Worm (Caenorhabditis elegans) whole organism, L1 larva: ENCODE measurements around the gene clec-242.

Source experiments
- F16B12.6 ChIP-seq: fragments of 150-350 bp; optimal IDR thresholded peaks from 2 replicates; lab custom pipeline; 2014; ENCODE audit warnings: missing biosample characterization, missing genetic modification characterization
- Y116A8C.19 ChIP-seq: sonication (generic microtip); optimal IDR thresholded peaks from 2 replicates; lab custom pipeline; 2016; ENCODE audit warnings: missing compliant biosample characterization, missing genetic modification characterization, borderline replicate concordance
- aha-1 ChIP-seq: fragments of 150-350 bp; optimal IDR thresholded peaks from 2 replicates; lab custom pipeline; 2014; ENCODE audit warnings: missing biosample characterization, missing genetic modification characterization
- ama-1 ChIP-seq: fragments of 150-350 bp; optimal IDR thresholded peaks from 2 replicates; lab custom pipeline; 2014
- ces-1 ChIP-seq: fragments of 150-350 bp; optimal IDR thresholded peaks from 2 replicates; lab custom pipeline; 2014; ENCODE audit warnings: missing biosample characterization, missing genetic modification reagents, missing genetic modification characterization
- dpl-1 ChIP-seq, 3 experiments: fragments of 150-350 bp in 2 of 3; sonication (generic microtip) in 1 of 3; optimal IDR thresholded peaks; 2 replicates each; lab custom pipeline; 2014 to 2017; ENCODE audit warnings: missing biosample characterization in 3 of 3, missing genetic modification characterization in 3 of 3, missing genetic modification reagents in 3 of 3
- dsc-1 ChIP-seq: sonication (generic microtip); optimal IDR thresholded peaks from 2 replicates; lab custom pipeline; 2016; ENCODE audit warnings: mild to moderate bottlenecking, missing genetic modification characterization, missing compliant biosample characterization
- efl-3 ChIP-seq: fragments of 200-800 bp; sonication (Bioruptor generic); optimal IDR thresholded peaks from 2 replicates; lab custom pipeline; 2018; ENCODE audit warnings: mild to moderate bottlenecking, missing genetic modification characterization, missing compliant biosample characterization
- egl-13 ChIP-seq: sonication (generic microtip); optimal IDR thresholded peaks from 2 replicates; lab custom pipeline; 2016; ENCODE audit warnings: missing genotype, missing genetic modification reagents, missing genetic modification characterization, missing compliant biosample characterization
- egl-27 ChIP-seq, 2 experiments: fragments of 150-350 bp in 1 of 2; sonication (generic microtip); optimal IDR thresholded peaks; 3 replicates each; lab custom pipeline; 2017 to 2018; ENCODE audit warnings: missing biosample characterization in 2 of 2, missing genetic modification characterization in 2 of 2, missing genetic modification reagents in 2 of 2
- elt-2 ChIP-seq: sonication (generic microtip); optimal IDR thresholded peaks from 2 replicates; lab custom pipeline; 2016; ENCODE audit warnings: missing genetic modification characterization, mild to moderate bottlenecking, inconsistent platforms, missing compliant biosample characterization, missing genetic modification reagents
- elt-3 ChIP-seq, 6 experiments: fragments of 150-350 bp in 1 of 6; sonication (generic microtip); optimal IDR thresholded peaks; 2 replicates each; lab custom pipeline; 2017 to 2018; ENCODE audit warnings: missing biosample characterization in 6 of 6, missing genetic modification characterization in 6 of 6, inconsistent platforms in 1 of 6
- fkh-8 ChIP-seq: sonication (generic microtip); optimal IDR thresholded peaks from 2 replicates; lab custom pipeline; 2016; ENCODE audit warnings: mild to moderate bottlenecking, missing genetic modification characterization, missing compliant biosample characterization
- fos-1 ChIP-seq: fragments of 150-350 bp; optimal IDR thresholded peaks from 2 replicates; lab custom pipeline; 2014; ENCODE audit warnings: missing biosample characterization, missing genetic modification characterization
- hlh-17 ChIP-seq: fragments of 200-800 bp; sonication (Bioruptor generic); optimal IDR thresholded peaks from 2 replicates; lab custom pipeline; 2018; ENCODE audit warnings: missing genetic modification characterization, mild to moderate bottlenecking, missing compliant biosample characterization, moderate library complexity, borderline replicate concordance
- isw-1 ChIP-seq: fragments of 200-800 bp; sonication (Bioruptor generic); IDR thresholded peaks from 2 replicates; pipeline ENCODE4 v1.3.6; 2022; ENCODE audit warnings: missing genetic modification characterization, missing compliant biosample characterization
- lin-13 ChIP-seq: fragments of 150-350 bp; optimal IDR thresholded peaks from 2 replicates; lab custom pipeline; 2014; ENCODE audit warnings: missing biosample characterization, missing genetic modification reagents, missing genetic modification characterization
- lin-14 ChIP-seq: fragments of 200-800 bp; sonication (Bioruptor generic); optimal IDR thresholded peaks from 2 replicates; lab custom pipeline; 2018; ENCODE audit warnings: mild to moderate bottlenecking, missing genetic modification characterization, moderate library complexity, missing compliant biosample characterization
- lin-15B ChIP-seq: fragments of 150-350 bp; sonication (generic microtip); optimal IDR thresholded peaks from 3 replicates; lab custom pipeline; 2014; ENCODE audit warnings: missing biosample characterization, missing genetic modification characterization
- lir-3 ChIP-seq: sonication (generic microtip); optimal IDR thresholded peaks from 2 replicates; lab custom pipeline; 2016; ENCODE audit warnings: mild to moderate bottlenecking, missing genetic modification characterization, moderate library complexity, missing compliant biosample characterization; ENCODE audit not compliant: poor library complexity
- lsy-2 ChIP-seq, 2 experiments: fragments of 150-350 bp; optimal IDR thresholded peaks; 2 replicates each; lab custom pipeline; 2014; ENCODE audit warnings: missing biosample characterization in 2 of 2, missing genetic modification characterization in 2 of 2
- mdl-1 ChIP-seq, 2 experiments: fragments of 150-350 bp; optimal IDR thresholded peaks; 2 replicates each; lab custom pipeline; 2014 to 2017; ENCODE audit warnings: missing biosample characterization in 2 of 2, missing genetic modification characterization in 2 of 2, inconsistent platforms in 1 of 2
- nhr-11 ChIP-seq: fragments of 150-350 bp; optimal IDR thresholded peaks from 2 replicates; lab custom pipeline; 2014; ENCODE audit warnings: missing biosample characterization, missing genetic modification characterization
- nhr-12 ChIP-seq: sonication (generic microtip); optimal IDR thresholded peaks from 2 replicates; lab custom pipeline; 2017; ENCODE audit warnings: missing biosample characterization, missing genetic modification characterization
- nhr-28 ChIP-seq: fragments of 150-350 bp; optimal IDR thresholded peaks from 2 replicates; lab custom pipeline; 2014; ENCODE audit warnings: missing biosample characterization, missing genetic modification characterization
- nhr-76 ChIP-seq: sonication (generic microtip); optimal IDR thresholded peaks from 2 replicates; lab custom pipeline; 2017; ENCODE audit warnings: missing biosample characterization, missing genetic modification characterization
- nhr-85 ChIP-seq: sonication (generic microtip); peaks from one replicate; lab custom pipeline; 2016; ENCODE audit warnings: missing genetic modification characterization, inconsistent platforms, missing compliant biosample characterization
- nhr-90 ChIP-seq: sonication (generic microtip); optimal IDR thresholded peaks from 2 replicates; lab custom pipeline; 2016; ENCODE audit warnings: mild to moderate bottlenecking, missing genetic modification characterization, missing compliant biosample characterization; ENCODE audit not compliant: poor library complexity
- rnt-1 ChIP-seq: sonication (generic microtip); optimal IDR thresholded peaks from 2 replicates; lab custom pipeline; 2016; ENCODE audit warnings: mild to moderate bottlenecking, missing genetic modification characterization, moderate library complexity, missing compliant biosample characterization
- skn-1 ChIP-seq: fragments of 150-350 bp; optimal IDR thresholded peaks from 2 replicates; lab custom pipeline; 2014; ENCODE audit warnings: missing biosample characterization, missing genetic modification characterization
- snpc-4 ChIP-seq: fragments of 150-350 bp; optimal IDR thresholded peaks from 2 replicates; lab custom pipeline; 2014; ENCODE audit warnings: missing biosample characterization, missing genetic modification characterization
- snu-23 ChIP-seq: sonication (generic microtip); optimal IDR thresholded peaks from 2 replicates; lab custom pipeline; 2016; ENCODE audit warnings: missing genetic modification characterization, missing compliant biosample characterization
- swsn-7 ChIP-seq: sonication (generic microtip); optimal IDR thresholded peaks from 2 replicates; lab custom pipeline; 2016; ENCODE audit warnings: missing genetic modification characterization, missing compliant biosample characterization
- unc-86 ChIP-seq: sonication (generic microtip); optimal IDR thresholded peaks from 2 replicates; lab custom pipeline; 2016; ENCODE audit warnings: missing genetic modification characterization, missing compliant biosample characterization
- vab-15 ChIP-seq: sonication (generic microtip); optimal IDR thresholded peaks from 2 replicates; lab custom pipeline; 2017; ENCODE audit warnings: missing genotype, mild to moderate bottlenecking, missing genetic modification characterization, missing compliant biosample characterization
- zag-1 ChIP-seq: fragments of 150-350 bp; optimal IDR thresholded peaks from 2 replicates; lab custom pipeline; 2014; ENCODE audit warnings: missing biosample characterization, missing genetic modification characterization
- zip-4 ChIP-seq: fragments of 200-800 bp; sonication (Bioruptor generic); optimal IDR thresholded peaks from 2 replicates; lab custom pipeline; 2018; ENCODE audit warnings: mild to moderate bottlenecking, missing genetic modification characterization, moderate library complexity, missing compliant biosample characterization

clec-242 gene

ce11 chrV:17245406-17245805, at the start of gene clec-242:
Gene clec-242, minus strand, starts transcription at chrV:17245506.
- no peak for TF ChIP-seq efl-3

ce11 chrV:17292740-17293139, 47.4 kb upstream of the clec-242 start:
- TF ChIP-seq lir-3 (tag; lab: Kevin White, UChicago) = no peak
- TF ChIP-seq rnt-1 (tag; lab: Kevin White, UChicago) = no peak
- TF ChIP-seq nhr-76 (tag; lab: Kevin White, UChicago) = no peak

- TF ChIP-seq nhr-90 (tag; lab: Kevin White, UChicago) = no peak
- TF ChIP-seq egl-27 (tag; optimal IDR thresholded peaks at IDR 0.05; lab: Kevin White, UChicago) = no peak
- TF ChIP-seq dsc-1 (tag; lab: Kevin White, UChicago) = no peak
- TF ChIP-seq skn-1 (tag; lab: Kevin White, UChicago) = no peak
- TF ChIP-seq lir-3 (tag; lab: Kevin White, UChicago) = no peak
- no peak for TF ChIP-seq lin-15B (tag; lab: Kevin White, UChicago)
- no peak for TF ChIP-seq fos-1 (tag; lab: Kevin White, UChicago)
- TF ChIP-seq nhr-28 (tag; lab: Kevin White, UChicago) = no peak
- TF ChIP-seq nhr-76 (tag; lab: Kevin White, UChicago) = no peak
- no peak for TF ChIP-seq aha-1 (tag; lab: Kevin White, UChicago)
- TF ChIP-seq snu-23 (GFP tag; lab: Kevin White, UChicago) = no peak
- TF ChIP-seq lsy-2 (tag; optimal IDR thresholded peaks at IDR 0.05; lab: Kevin White, UChicago) = no peak
- no peak for TF ChIP-seq dpl-1 (GFP tag; optimal IDR thresholded peaks at IDR 0.05; lab: Kevin White, UChicago)
- TF ChIP-seq F16B12.6 (tag; lab: Kevin White, UChicago) = no peak
- TF ChIP-seq, all 84 proteins: peak for 0
Measured at ce11 chrV:17284159-17284558, 38.9 kb upstream of the clec-242 start.

- TF ChIP-seq snpc-4 (tag; lab: Kevin White, UChicago) (no peak), Y116A8C.19 (tag; lab: Kevin White, UChicago) (no peak), dpl-1 (GFP tag; optimal IDR thresholded peaks at IDR 0.05; lab: Kevin White, UChicago) (no peak), mdl-1 (tag; optimal IDR thresholded peaks at IDR 0.05; lab: Kevin White, UChicago) (no peak), isw-1 (no peak), unc-86 (tag; lab: Kevin White, UChicago) (no peak), egl-13 (no peak), elt-2 (no peak), nhr-11 (tag; lab: Kevin White, UChicago) (no peak), egl-27 (tag; optimal IDR thresholded peaks at IDR 0.05; lab: Kevin White, UChicago) (no peak), snu-23 (GFP tag; lab: Kevin White, UChicago) (no peak), zip-4 (GFP tag; lab: Kevin White, UChicago) (no peak), zag-1 (tag; lab: Kevin White, UChicago) (no peak), fkh-8 (tag; lab: Kevin White, UChicago) (no peak), ces-1 (GFP tag; lab: Kevin White, UChicago) (no peak), ama-1 (no peak), hlh-17 (GFP tag; lab: Kevin White, UChicago) (no peak), vab-15 (tag; lab: Kevin White, UChicago) (no peak)
- TF ChIP-seq, all 84 proteins: peak for 0
Measured at ce11 chrV:17273249-17273648, 27.9 kb upstream of the clec-242 start, which contains the start of gene K10G4.10. Gene K10G4.10, plus strand, starts transcription at chrV:17273549.

- TF ChIP-seq nhr-12 (tag; lab: Kevin White, UChicago) (no peak), nhr-85 (tag; lab: Kevin White, UChicago) (no peak), Y116A8C.19 (tag; lab: Kevin White, UChicago) (no peak), lin-14 (GFP tag; lab: Kevin White, UChicago) (no peak), lin-13 (GFP tag; lab: Kevin White, UChicago) (no peak), swsn-7 (tag; lab: Kevin White, UChicago) (no peak), elt-3 (tag; optimal IDR thresholded peaks at IDR 0.05; lab: Kevin White, UChicago) (no peak)
Measured at ce11 chrV:17272112-17272511, 26.8 kb upstream of the clec-242 start.
